Worm (Caenorhabditis elegans): ENCODE data around the gene F11G11.4.

ce11 chrII:4827734-4828609, 32.4 kb upstream of the F11G11.4 start, which contains the start of the genes fbxb-88 and tbck-1:
- no peak for TF ChIP-seq jun-1 (tag; optimal IDR thresholded peaks at IDR 0.05)
- no peak for TF ChIP-seq pha-4 (GFP tag; IDR thresholded peaks at IDR 0.05)
- no peak for TF ChIP-seq pha-4 (tag; optimal IDR thresholded peaks at IDR 0.05)
- no peak for TF ChIP-seq nhr-77 (tag; optimal IDR thresholded peaks at IDR 0.05)
- TF ChIP-seq hmg-1.1 (GFP tag; IDR thresholded peaks at IDR 0.05): no peak
- no peak for TF ChIP-seq lin-39 (tag; optimal IDR thresholded peaks at IDR 0.05)
